Fruit fly (Drosophila melanogaster) whole organism, embryonic: ENCODE data around the gene CG7149.
A peak's percentile ranks its signal among the peaks of the same experiment; 100 is the strongest.

Source experiments
- CG10267 ChIP-seq: fragments of 200-800 bp; sonication (Bioruptor generic); optimal IDR thresholded peaks from 2 replicates; lab custom pipeline; 2018; ENCODE audit warnings: missing biosample characterization, mild to moderate bottlenecking, missing genetic modification characterization, moderate library complexity
- CG10565 ChIP-seq: fragments of 200-800 bp; sonication (Bioruptor generic); optimal IDR thresholded peaks from 3 replicates; lab custom pipeline; 2016; ENCODE audit warnings: missing biosample characterization, mild to moderate bottlenecking, missing genetic modification characterization
- CG11085 ChIP-seq: fragments of 200-800 bp; sonication (Bioruptor generic); IDR thresholded peaks from 2 replicates; pipeline ENCODE4 v1.3.6; 2022; ENCODE audit warnings: missing biosample characterization, missing genetic modification characterization
- CG11504 ChIP-seq: fragments of 200-800 bp; sonication (Bioruptor generic); optimal IDR thresholded peaks from 3 replicates; lab custom pipeline; 2019; ENCODE audit warnings: missing biosample characterization, mild to moderate bottlenecking, missing genetic modification characterization, moderate library complexity
- CG12155 ChIP-seq: fragments of 200-800 bp; sonication (Bioruptor generic); optimal IDR thresholded peaks from 3 replicates; lab custom pipeline; 2016; ENCODE audit warnings: missing biosample characterization, missing genetic modification characterization
- CG13624 ChIP-seq: fragments of 200-800 bp; sonication (Bioruptor generic); optimal IDR thresholded peaks from 2 replicates; lab custom pipeline; 2016; ENCODE audit warnings: missing biosample characterization, missing genetic modification characterization
- CG14441 ChIP-seq: fragments of 200-800 bp; sonication (Bioruptor generic); IDR thresholded peaks from 2 replicates; pipeline ENCODE4 v1.3.6; 2022; ENCODE audit warnings: missing biosample characterization, missing genetic modification characterization
- CG16863 ChIP-seq: fragments of 200-800 bp; sonication (Bioruptor generic); optimal IDR thresholded peaks from 3 replicates; lab custom pipeline; 2016; ENCODE audit warnings: missing biosample characterization, missing genetic modification characterization
- CG17829 ChIP-seq: fragments of 200-800 bp; optimal IDR thresholded peaks from 2 replicates; lab custom pipeline; 2019; ENCODE audit warnings: missing biosample characterization, mild to moderate bottlenecking, missing genetic modification characterization, moderate library complexity
- CG18476 ChIP-seq: fragments of 200-800 bp; sonication (Bioruptor generic); optimal IDR thresholded peaks from 2 replicates; lab custom pipeline; 2016; ENCODE audit warnings: missing biosample characterization, mild to moderate bottlenecking, missing genetic modification characterization
- CG2678 ChIP-seq: fragments of 200-800 bp; sonication (Bioruptor generic); optimal IDR thresholded peaks from 3 replicates; lab custom pipeline; 2019; ENCODE audit warnings: missing biosample characterization, mild to moderate bottlenecking, missing genetic modification characterization, moderate library complexity
- CG2889 ChIP-seq: fragments of 200-800 bp; sonication (Bioruptor generic); IDR thresholded peaks from 3 replicates; pipeline ENCODE4 v1.3.6; 2022; ENCODE audit warnings: missing biosample characterization, missing genetic modification characterization
- CG31388 ChIP-seq: fragments of 200-800 bp; sonication (Bioruptor generic); optimal IDR thresholded peaks from 2 replicates; lab custom pipeline; 2016; ENCODE audit warnings: missing biosample characterization, missing genetic modification characterization
- CG4328 ChIP-seq: fragments of 200-800 bp; sonication (Bioruptor generic); optimal IDR thresholded peaks from 3 replicates; lab custom pipeline; 2017; ENCODE audit warnings: missing biosample characterization, missing genetic modification reagents, missing genetic modification characterization
- CG5180 ChIP-seq: fragments of 200-800 bp; sonication (Bioruptor generic); optimal IDR thresholded peaks from 3 replicates; lab custom pipeline; 2017; ENCODE audit warnings: missing biosample characterization, missing genetic modification characterization, mild to moderate bottlenecking, moderate library complexity, missing genetic modification reagents
- D19A ChIP-seq: fragments of 200-800 bp; optimal IDR thresholded peaks from 3 replicates; lab custom pipeline; 2019; ENCODE audit warnings: missing biosample characterization, mild to moderate bottlenecking, missing genetic modification characterization, moderate library complexity
- Dfd ChIP-seq, 2 experiments: fragments of >200 bp; optimal IDR thresholded peaks; 2 replicates each; lab custom pipeline; 2017; ENCODE audit warnings: missing biosample characterization in 2 of 2, missing genetic modification characterization in 2 of 2
- Elba2 ChIP-seq: fragments of 200-800 bp; sonication (Bioruptor generic); optimal IDR thresholded peaks from 3 replicates; lab custom pipeline; 2016; ENCODE audit warnings: missing biosample characterization, missing genetic modification characterization
- Fer1 ChIP-seq: fragments of 200-800 bp; sonication (Bioruptor generic); optimal IDR thresholded peaks from 2 replicates; lab custom pipeline; 2017; ENCODE audit warnings: missing biosample characterization, mild to moderate bottlenecking, missing genetic modification characterization
- Fer3 ChIP-seq: fragments of 200-800 bp; sonication (Bioruptor generic); optimal IDR thresholded peaks from 2 replicates; lab custom pipeline; 2018; ENCODE audit warnings: missing biosample characterization, mild to moderate bottlenecking, missing genetic modification characterization, moderate library complexity
- HLH3B ChIP-seq: fragments of 200-800 bp; sonication (Bioruptor generic); IDR thresholded peaks from 2 replicates; pipeline ENCODE4 v1.3.6; 2022; ENCODE audit warnings: missing biosample characterization, missing genetic modification characterization
- Hand ChIP-seq: fragments of 200-800 bp; sonication (Bioruptor generic); optimal IDR thresholded peaks from 2 replicates; lab custom pipeline; 2017; ENCODE audit warnings: mild to moderate bottlenecking, missing biosample characterization, missing genetic modification reagents, missing genetic modification characterization
- MBD-R2 ChIP-seq: fragments of 200-800 bp; sonication (Bioruptor generic); IDR thresholded peaks from 2 replicates; pipeline ENCODE4 v1.3.6; 2022; ENCODE audit warnings: missing biosample characterization, missing genetic modification characterization
- Myb ChIP-seq: fragments of 200-800 bp; sonication (Bioruptor generic); optimal IDR thresholded peaks from 2 replicates; lab custom pipeline; 2016; ENCODE audit warnings: missing biosample characterization, missing genetic modification characterization
- NfI ChIP-seq: fragments of 200-800 bp; sonication (Bioruptor generic); optimal IDR thresholded peaks from 3 replicates; lab custom pipeline; 2018; ENCODE audit warnings: missing biosample characterization, mild to moderate bottlenecking, missing genetic modification characterization, moderate library complexity
- Oaz ChIP-seq: fragments of 200-800 bp; sonication (Bioruptor generic); IDR thresholded peaks from 2 replicates; pipeline ENCODE4 v1.3.6; 2022; ENCODE audit warnings: missing biosample characterization, missing genetic modification characterization
- Rfx ChIP-seq: fragments of 200-800 bp; sonication (Bioruptor generic); IDR thresholded peaks from 2 replicates; pipeline ENCODE4 v1.3.6; 2022; ENCODE audit warnings: missing biosample characterization, missing genetic modification characterization
- Sox100B ChIP-seq: fragments of 200-800 bp; sonication (Bioruptor generic); optimal IDR thresholded peaks from 3 replicates; lab custom pipeline; 2018; ENCODE audit warnings: missing biosample characterization, mild to moderate bottlenecking, missing genetic modification characterization
- Usf ChIP-seq: fragments of 200-800 bp; sonication (Bioruptor generic); optimal IDR thresholded peaks from 2 replicates; lab custom pipeline; 2017; ENCODE audit warnings: missing genotype, missing biosample characterization, missing genetic modification characterization
- YL-1 ChIP-seq: fragments of 200-800 bp; sonication (Bioruptor generic); optimal IDR thresholded peaks from 3 replicates; lab custom pipeline; 2017; ENCODE audit warnings: missing biosample characterization, mild to moderate bottlenecking, missing genetic modification characterization
- ap ChIP-seq: fragments of 200-800 bp; sonication (Bioruptor generic); IDR thresholded peaks from 2 replicates; pipeline ENCODE4 v1.3.6; 2022; ENCODE audit warnings: missing biosample characterization, missing genetic modification characterization
- bcd ChIP-seq: fragments of 200-800 bp; sonication (Bioruptor generic); optimal IDR thresholded peaks from 2 replicates; lab custom pipeline; 2017; ENCODE audit warnings: missing biosample characterization, mild to moderate bottlenecking, missing genetic modification characterization
- dan ChIP-seq: fragments of 200-800 bp; sonication (Bioruptor generic); IDR thresholded peaks from 2 replicates; pipeline ENCODE4 v1.3.6; 2022; ENCODE audit warnings: missing biosample characterization, missing genetic modification characterization
- fd64A ChIP-seq: fragments of 200-800 bp; sonication (Bioruptor generic); optimal IDR thresholded peaks from 3 replicates; lab custom pipeline; 2018; ENCODE audit warnings: missing biosample characterization, mild to moderate bottlenecking, missing genetic modification characterization
- her ChIP-seq: fragments of 200-800 bp; sonication (Bioruptor generic); optimal IDR thresholded peaks from 2 replicates; lab custom pipeline; 2016; ENCODE audit warnings: missing biosample characterization, missing genetic modification characterization
- jing ChIP-seq: fragments of 200-800 bp; sonication (Bioruptor generic); optimal IDR thresholded peaks from 2 replicates; lab custom pipeline; 2018; ENCODE audit warnings: missing biosample characterization, mild to moderate bottlenecking, missing genetic modification characterization
- jumu ChIP-seq: fragments of 200-800 bp; sonication (Bioruptor generic); optimal IDR thresholded peaks from 3 replicates; lab custom pipeline; 2016; ENCODE audit warnings: missing biosample characterization, missing genetic modification characterization
- klu ChIP-seq: fragments of 200-800 bp; sonication (Bioruptor generic); IDR thresholded peaks from 2 replicates; pipeline ENCODE4 v1.3.6; 2022; ENCODE audit warnings: missing biosample characterization, missing genetic modification characterization
- onecut ChIP-seq: fragments of 200-800 bp; sonication (Bioruptor generic); IDR thresholded peaks from 2 replicates; pipeline ENCODE4 v1.3.6; 2022; ENCODE audit warnings: missing biosample characterization, missing genetic modification characterization
- org-1 ChIP-seq: fragments of 200-800 bp; sonication (Bioruptor generic); optimal IDR thresholded peaks from 2 replicates; lab custom pipeline; 2017; ENCODE audit warnings: missing biosample characterization, missing genetic modification characterization
- phol ChIP-seq: fragments of 200-800 bp; sonication (Bioruptor generic); optimal IDR thresholded peaks from 3 replicates; lab custom pipeline; 2018; ENCODE audit warnings: missing biosample characterization, mild to moderate bottlenecking, missing genetic modification characterization, moderate library complexity
- pita ChIP-seq: fragments of 200-800 bp; sonication (Bioruptor generic); optimal IDR thresholded peaks from 2 replicates; lab custom pipeline; 2017; ENCODE audit warnings: missing biosample characterization, mild to moderate bottlenecking, missing genetic modification characterization
- pnt ChIP-seq: fragments of 200-800 bp; sonication (Bioruptor generic); optimal IDR thresholded peaks from 3 replicates; lab custom pipeline; 2016; ENCODE audit warnings: missing biosample characterization, missing genetic modification characterization
- repo ChIP-seq: fragments of 200-800 bp; sonication (Bioruptor generic); optimal IDR thresholded peaks from 2 replicates; lab custom pipeline; 2016; ENCODE audit warnings: missing biosample characterization, missing genetic modification characterization
- salm ChIP-seq: fragments of 200-800 bp; sonication (Bioruptor generic); optimal IDR thresholded peaks from 2 replicates; lab custom pipeline; 2018; ENCODE audit warnings: missing biosample characterization, mild to moderate bottlenecking, missing genetic modification characterization
- slou ChIP-seq: fragments of 200-800 bp; sonication (Bioruptor generic); optimal IDR thresholded peaks from 3 replicates; lab custom pipeline; 2016; ENCODE audit warnings: missing biosample characterization, missing genetic modification characterization
- so ChIP-seq: fragments of 200-800 bp; sonication (Bioruptor generic); IDR thresholded peaks from 3 replicates; pipeline ENCODE4 v1.3.6; 2022; ENCODE audit warnings: missing biosample characterization, missing genetic modification characterization
- tx ChIP-seq: fragments of 200-800 bp; sonication (Bioruptor generic); optimal IDR thresholded peaks from 2 replicates; lab custom pipeline; 2016; ENCODE audit warnings: missing biosample characterization, missing genetic modification characterization
- zen ChIP-seq: fragments of 200-800 bp; sonication (Bioruptor generic); optimal IDR thresholded peaks from 3 replicates; lab custom pipeline; 2018; ENCODE audit warnings: missing biosample characterization, mild to moderate bottlenecking, missing genetic modification characterization, moderate library complexity
- zf30C ChIP-seq: fragments of 200-800 bp; sonication (Bioruptor generic); optimal IDR thresholded peaks from 3 replicates; lab custom pipeline; 2018; ENCODE audit warnings: missing biosample characterization, mild to moderate bottlenecking, missing genetic modification characterization
- zfh2 ChIP-seq: fragments of 200-800 bp; sonication (Bioruptor generic); optimal IDR thresholded peaks from 2 replicates; lab custom pipeline; 2016; ENCODE audit warnings: missing biosample characterization, missing genetic modification characterization

Gene CG7149

DNA sequence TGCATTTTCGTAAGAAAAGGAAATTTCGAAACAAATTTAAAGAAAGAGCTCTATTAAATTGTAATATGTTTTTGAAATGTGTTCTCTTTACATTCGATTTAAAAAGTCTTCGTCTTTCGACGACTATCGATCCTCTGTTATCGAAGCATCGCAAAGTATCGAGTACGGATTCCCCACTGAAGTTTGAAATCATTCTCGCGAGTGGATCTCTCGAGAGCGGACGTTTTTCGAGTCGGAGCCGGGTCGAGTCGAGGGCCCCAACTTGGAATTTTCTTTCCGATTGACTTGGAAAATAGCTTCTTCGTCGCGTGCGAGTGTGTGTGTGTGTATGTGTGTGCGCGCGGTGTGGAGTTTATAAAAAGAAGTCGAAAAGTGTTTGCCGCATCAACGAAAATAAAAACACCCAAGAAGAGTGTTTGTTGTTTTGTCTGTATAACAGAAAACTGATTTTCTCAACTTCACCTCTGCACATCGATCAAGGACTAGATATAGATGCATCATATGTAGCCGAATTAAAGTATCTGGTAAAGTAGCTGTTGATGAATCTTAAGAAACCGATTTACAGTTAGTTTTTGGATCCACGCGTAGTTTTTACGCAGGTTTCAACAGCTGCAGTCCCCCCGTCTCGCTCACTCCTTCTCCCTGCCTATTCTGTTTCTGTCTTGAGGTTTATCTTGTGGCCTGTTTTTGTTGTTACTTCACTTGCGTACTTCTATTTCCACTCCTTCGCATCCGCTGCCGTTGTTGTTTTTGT, 21.1 kb upstream of the CG7149 start, which contains the start of gene LanB1 (continued):
- TF ChIP-seq CG2678 (tag; lab: Kevin White, UChicago), result no peak
- no peak for TF ChIP-seq CG12155 (GFP tag; lab: Kevin White, UChicago)
- no peak for TF ChIP-seq Hand (GFP tag; lab: Kevin White, UChicago)
- TF ChIP-seq org-1 (GFP tag; lab: Kevin White, UChicago), result no peak
- TF ChIP-seq bcd (GFP tag; lab: Kevin White, UChicago), result no peak
- TF ChIP-seq CG18476, result no peak
- peak; percentile 2 for TF ChIP-seq CG13624
- no peak for TF ChIP-seq zf30C
- no peak for TF ChIP-seq Fer3 (tag; lab: Kevin White, UChicago)
- no peak for TF ChIP-seq pnt (GFP tag; lab: Kevin White, UChicago)
- no peak for TF ChIP-seq zfh2 (GFP tag; lab: Kevin White, UChicago)
- no peak for TF ChIP-seq CG4328 (GFP tag; lab: Kevin White, UChicago)
- TF ChIP-seq CG11504 (tag; lab: Kevin White, UChicago), result no peak
- TF ChIP-seq repo, result no peak
- TF ChIP-seq CG2889, result no peak
- peak; percentile 11 for TF ChIP-seq D19A (tag; lab: Kevin White, UChicago)
- TF ChIP-seq CG5180 (GFP tag; lab: Kevin White, UChicago), result no peak
- no peak for TF ChIP-seq Dfd (GFP tag; optimal IDR thresholded peaks at IDR 0.05; lab: Kevin White, UChicago)
- TF ChIP-seq salm, result no peak
- TF ChIP-seq Rfx, result peak; percentile 32; the same call in 1 of the 2 replicates
- no peak for TF ChIP-seq so (GFP tag; lab: Robert Waterston, UW)
- no peak for TF ChIP-seq ap (GFP tag; lab: Robert Waterston, UW)
- no peak for TF ChIP-seq klu
- no peak for TF ChIP-seq NfI
- no peak for TF ChIP-seq phol (tag; lab: Kevin White, UChicago)
- TF ChIP-seq Usf (GFP tag; lab: Kevin White, UChicago), result no peak
- TF ChIP-seq dan (GFP tag; lab: Robert Waterston, UW), result no peak
- TF ChIP-seq pita (GFP tag; lab: Kevin White, UChicago), result no peak
- peak; percentile 1 for TF ChIP-seq Fer1 (GFP tag; lab: Kevin White, UChicago)
- peak; percentile 7 for TF ChIP-seq YL-1
- TF ChIP-seq CG16863, result peak; percentile 99
- no peak for TF ChIP-seq HLH3B
- no peak for TF ChIP-seq zen
- TF ChIP-seq fd64A, result no peak
- TF ChIP-seq Myb, result peak; percentile 57
- no peak for TF ChIP-seq CG10267 (tag; lab: Kevin White, UChicago)
- no peak for TF ChIP-seq tx (GFP tag; lab: Kevin White, UChicago)
- TF ChIP-seq Oaz (GFP tag; lab: Robert Waterston, UW), result no peak
- no peak for TF ChIP-seq jing (GFP tag; lab: Kevin White, UChicago)
- no peak for TF ChIP-seq Sox100B (GFP tag; lab: Kevin White, UChicago)
- TF ChIP-seq jumu (GFP tag; lab: Kevin White, UChicago), result no peak
- TF ChIP-seq CG11085 (GFP tag; lab: Robert Waterston, UW), result no peak
- TF ChIP-seq her (GFP tag; lab: Kevin White, UChicago), result peak; percentile 61
- peak; percentile 7 for TF ChIP-seq CG17829 (tag; lab: Kevin White, UChicago)
- TF ChIP-seq CG31388 (GFP tag; lab: Kevin White, UChicago), result no peak
- 0 out of 2 replicates have a peak, but pooled peaks have one; percentile 27 for TF ChIP-seq onecut
- no peak for TF ChIP-seq slou
- TF ChIP-seq CG10565 (GFP tag; lab: Kevin White, UChicago), result no peak
- no peak for TF ChIP-seq CG14441 (GFP tag; lab: Robert Waterston, UW)
- no peak for TF ChIP-seq MBD-R2 (GFP tag; lab: Robert Waterston, UW)
- TF ChIP-seq Elba2 (GFP tag; lab: Kevin White, UChicago), result no peak
